Worm (Caenorhabditis elegans): ENCODE data around the gene R74.7.

Gene R74.7

ce11 chrIII:4196301-4196987 lies 7.8 kb upstream of the R74.7 start (continued):
- TF ChIP-seq ceh-16 (tag; optimal IDR thresholded peaks at IDR 0.05), result no peak

DNA sequence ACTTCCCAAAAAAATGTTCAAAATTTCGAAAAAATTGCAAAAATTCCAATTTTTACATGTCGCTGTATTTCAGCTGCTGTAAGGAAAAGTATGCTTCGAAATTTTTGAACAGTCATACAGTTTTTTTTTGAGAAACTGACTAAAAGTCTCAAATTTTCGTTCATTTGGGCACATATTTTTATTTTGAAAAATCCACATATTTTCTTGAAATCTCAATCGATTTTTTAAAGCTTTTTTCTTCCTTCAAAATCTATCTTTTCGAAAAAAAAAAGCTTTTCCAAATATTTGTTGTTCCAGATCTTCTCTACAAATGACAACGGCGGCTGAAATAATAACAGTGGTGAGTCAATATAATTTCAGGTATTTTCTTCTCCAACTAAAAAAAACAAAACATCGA lies 7.2 kb upstream of the R74.7 start, which contains the start of gene asd-1:
Gene asd-1, plus strand, starts transcription at position 298 of the 397 bp plus-strand sequence.
- no peak for TF ChIP-seq unc-39 (tag; optimal IDR thresholded peaks at IDR 0.05)
- no peak for TF ChIP-seq nhr-12 (tag; optimal IDR thresholded peaks at IDR 0.05)
- no peak for TF ChIP-seq nhr-28 (tag; optimal IDR thresholded peaks at IDR 0.05)
- TF ChIP-seq lin-39 (tag; optimal IDR thresholded peaks at IDR 0.05), result no peak
- TF ChIP-seq ceh-82 (tag; optimal IDR thresholded peaks at IDR 0.05), result no peak
- TF ChIP-seq eor-1 (tag; optimal IDR thresholded peaks at IDR 0.05), result no peak
- TF ChIP-seq nhr-76 (tag; optimal IDR thresholded peaks at IDR 0.05), result no peak
- TF ChIP-seq sea-2 (GFP tag; optimal IDR thresholded peaks at IDR 0.05), result no peak
- TF ChIP-seq mdl-1 (tag; optimal IDR thresholded peaks at IDR 0.05), result no peak
- TF ChIP-seq tbx-2 (tag; optimal IDR thresholded peaks at IDR 0.05), result no peak
- TF ChIP-seq ZK546.5 (tag; optimal IDR thresholded peaks at IDR 0.05), result no peak
- TF ChIP-seq egl-5 (tag; optimal IDR thresholded peaks at IDR 0.05), result no peak
- no peak for TF ChIP-seq ceh-28 (tag; optimal IDR thresholded peaks at IDR 0.05)
- no peak for TF ChIP-seq ztf-11 (tag; optimal IDR thresholded peaks at IDR 0.05)
- no peak for TF ChIP-seq fkh-2 (tag; optimal IDR thresholded peaks at IDR 0.05)
- TF ChIP-seq elt-3 (tag; optimal IDR thresholded peaks at IDR 0.05), result no peak

- no peak for TF ChIP-seq nhr-23 (tag; optimal IDR thresholded peaks at IDR 0.05)
Observed at ce11 chrIII:4204964-4205363, 735 bp downstream of the R74.7 start.

ce11 chrIII:4205751-4206327 lies 1.6 kb downstream of the R74.7 start, which contains the start of gene R74.8:
Gene R74.8 (plus strand): TSS chrIII:4206277.
- TF ChIP-seq ceh-28 (tag; optimal IDR thresholded peaks at IDR 0.05) (no peak), nfya-1 (tag; optimal IDR thresholded peaks at IDR 0.05; ENCODE audit: insufficient read depth) (peak; percentile 11), tbx-2 (tag; optimal IDR thresholded peaks at IDR 0.05) (no peak), daf-12 (tag; optimal IDR thresholded peaks at IDR 0.05) (no peak)

ce11 chrIII:4208210-4208609 lies 4.0 kb downstream of the R74.7 start:
- no peak for TF ChIP-seq elt-2 (tag; optimal IDR thresholded peaks at IDR 0.05)
- TF ChIP-seq elt-1 (tag; optimal IDR thresholded peaks at IDR 0.05), result no peak
- TF ChIP-seq egl-5 (tag; optimal IDR thresholded peaks at IDR 0.05), result no peak
- no peak for TF ChIP-seq nhr-11 (tag; optimal IDR thresholded peaks at IDR 0.05)

ce11 chrIII:4209188-4209587 lies 5.0 kb downstream of the R74.7 start, which contains the start of gene phlp-2:
Gene phlp-2 (plus strand): TSS chrIII:4209488.
- TF ChIP-seq lin-39 (tag; optimal IDR thresholded peaks at IDR 0.05) (no peak), elt-3 (tag; optimal IDR thresholded peaks at IDR 0.05) (no peak), snpc-4 (tag; optimal IDR thresholded peaks at IDR 0.05) (no peak), fkh-2 (tag; optimal IDR thresholded peaks at IDR 0.05) (no peak), tbx-2 (tag; optimal IDR thresholded peaks at IDR 0.05) (no peak)

ce11 chrIII:4210661-4211060 lies 6.4 kb downstream of the R74.7 start:
- TF ChIP-seq jun-1 (tag; optimal IDR thresholded peaks at IDR 0.05) (no peak), ceh-82 (tag; optimal IDR thresholded peaks at IDR 0.05) (no peak), ztf-4 (tag; optimal IDR thresholded peaks at IDR 0.05) (no peak), nhr-28 (tag; optimal IDR thresholded peaks at IDR 0.05) (no peak), nfya-1 (tag; optimal IDR thresholded peaks at IDR 0.05; ENCODE audit: insufficient read depth) (peak; percentile 93), fkh-10 (GFP tag; optimal IDR thresholded peaks at IDR 0.05) (no peak), elt-1 (tag; optimal IDR thresholded peaks at IDR 0.05) (no peak), tbx-2 (tag; optimal IDR thresholded peaks at IDR 0.05) (no peak)
